Worm (Caenorhabditis elegans): ENCODE measurements around the gene slc-17.5.

DNA sequence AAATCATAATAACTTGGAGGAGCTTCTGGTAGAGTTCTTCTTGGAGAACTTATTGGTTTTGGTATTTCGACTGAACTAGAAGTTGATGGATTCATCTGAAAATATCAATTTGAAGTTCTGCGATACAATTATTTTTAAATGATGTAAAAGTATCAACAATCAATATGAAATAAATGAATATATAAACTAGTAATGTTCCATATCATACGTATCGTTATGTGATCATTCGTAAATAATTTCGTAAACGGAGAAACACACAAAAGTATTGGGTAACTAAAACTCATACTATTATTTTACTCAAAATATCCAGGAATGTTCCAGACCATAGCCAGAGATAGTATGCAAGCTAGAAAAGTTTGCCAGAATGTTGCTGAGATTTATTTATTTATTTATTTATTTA, 21.7 kb upstream of the slc-17.5 start, which contains the start of gene W02D7.8:
- TF ChIP-seq ztf-23 (GFP tag; IDR thresholded peaks at IDR 0.05) (no peak), T22C8.4 (GFP tag; IDR thresholded peaks at IDR 0.05) (no peak), ref-1 (GFP tag; conservative IDR thresholded peaks at IDR 0.05) (no peak), ztf-29 (GFP tag; IDR thresholded peaks at IDR 0.05) (no peak), klf-2 (GFP tag; conservative IDR thresholded peaks at IDR 0.05) (no peak), flt-1 (GFP tag; IDR thresholded peaks at IDR 0.05) (no peak), tab-1 (GFP tag; IDR thresholded peaks at IDR 0.05) (no peak), med-1 (GFP tag; optimal IDR thresholded peaks at IDR 0.05; ENCODE audit: insufficient read depth) (no peak), cog-1 (tag; optimal IDR thresholded peaks at IDR 0.05) (no peak)
